Worm (Caenorhabditis elegans): ENCODE data around the gene mec-1.

DNA sequence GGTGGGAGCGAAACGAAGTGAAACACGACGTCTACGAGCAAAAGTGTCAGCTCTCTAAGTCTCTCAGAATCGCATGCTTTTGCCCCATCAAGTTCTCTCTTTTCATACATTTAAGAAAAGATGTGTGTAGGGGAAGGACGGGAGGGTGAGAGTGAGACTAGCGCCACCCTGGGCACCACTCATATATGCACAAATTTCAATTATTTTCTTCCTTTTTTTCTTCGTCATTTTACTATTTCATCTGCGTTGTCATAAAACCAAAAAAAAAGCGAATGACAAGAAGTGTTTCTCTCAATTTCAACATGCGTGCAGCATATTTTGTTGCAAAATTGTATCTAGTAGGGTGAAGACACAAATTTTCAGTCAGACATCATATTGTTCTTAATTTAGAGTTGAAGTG lies 29.7 kb upstream of the mec-1 start:
- TF ChIP-seq dao-5 (tag; optimal IDR thresholded peaks at IDR 0.05) (no peak), him-1 (tag; optimal IDR thresholded peaks at IDR 0.05) (no peak), W03F9.2 (tag; optimal IDR thresholded peaks at IDR 0.05) (no peak)

Measured in whole organism, L4/young adult.